Fruit fly (Drosophila melanogaster): Measurements from ENCODE around the gene Gnpat.

Gnpat gene

dm6 chr3R:25490778-25491664 is at the start of gene Gnpat, which contains the start of gene CG5112:
Gnpat (minus strand) TSS chr3R:25490936.
CG5112 (plus strand) TSS chr3R:25491460.
- TF ChIP-seq Snoo (tag; optimal IDR thresholded peaks at IDR 0.05) (peak; percentile 44), CG9948 (tag; optimal IDR thresholded peaks at IDR 0.05) (peak; percentile 24), CG4496 (GFP tag; IDR thresholded peaks at IDR 0.05) (peak; percentile 6; the same call in 1 of the 3 replicates), Pif1B (GFP tag; optimal IDR thresholded peaks at IDR 0.05) (no peak), CG13204 (GFP tag; optimal IDR thresholded peaks at IDR 0.05) (peak; percentile 11), CG15710 (tag; optimal IDR thresholded peaks at IDR 0.05) (peak; percentile 44), CG12605 (GFP tag; IDR thresholded peaks at IDR 0.05) (0 out of 2 replicates have a peak, but pooled peaks have one; percentile 32), CG14655 (GFP tag; optimal IDR thresholded peaks at IDR 0.05) (peak; percentile 19), CG10348 (GFP tag; IDR thresholded peaks at IDR 0.05) (no peak), rn (GFP tag; IDR thresholded peaks at IDR 0.05) (no peak), CG8159 (tag; optimal IDR thresholded peaks at IDR 0.05) (peak; percentile 46), Ets98B (GFP tag; IDR thresholded peaks at IDR 0.05) (peak; percentile 6; the same call in 1 of the 2 replicates), CG17806 (tag; optimal IDR thresholded peaks at IDR 0.05) (peak; percentile 13), EcR (GFP tag; optimal IDR thresholded peaks at IDR 0.05) (peak; percentile 73)

dm6 chr3R:25539132-25539531 is 48.4 kb upstream of the Gnpat start:
- no peak for TF ChIP-seq CG10348 (GFP tag; IDR thresholded peaks at IDR 0.05)
- no peak for TF ChIP-seq Ets98B (GFP tag; IDR thresholded peaks at IDR 0.05)
- no peak for TF ChIP-seq fd96Ca (GFP tag; IDR thresholded peaks at IDR 0.05)
- TF ChIP-seq CG8301 (tag; optimal IDR thresholded peaks at IDR 0.05): no peak
- TF ChIP-seq Pif1A (GFP tag; optimal IDR thresholded peaks at IDR 0.05): no peak
- no peak for TF ChIP-seq EcR (GFP tag; optimal IDR thresholded peaks at IDR 0.05)
- no peak for TF ChIP-seq Pif1B (GFP tag; optimal IDR thresholded peaks at IDR 0.05)
- no peak for TF ChIP-seq CG32121 (GFP tag; IDR thresholded peaks at IDR 0.05)
- no peak for TF ChIP-seq CG12605 (GFP tag; IDR thresholded peaks at IDR 0.05)
- TF ChIP-seq CG4496 (GFP tag; IDR thresholded peaks at IDR 0.05): no peak
- no peak for TF ChIP-seq CG9948 (tag; optimal IDR thresholded peaks at IDR 0.05)
- TF ChIP-seq CG13204 (GFP tag; optimal IDR thresholded peaks at IDR 0.05): no peak
- TF ChIP-seq gl (tag; optimal IDR thresholded peaks at IDR 0.05): no peak
- TF ChIP-seq CG8159 (tag; optimal IDR thresholded peaks at IDR 0.05): no peak

- TF ChIP-seq EcR (GFP tag; optimal IDR thresholded peaks at IDR 0.05) (peak; percentile 93), fd96Ca (GFP tag; IDR thresholded peaks at IDR 0.05) (no peak), D1 (tag; optimal IDR thresholded peaks at IDR 0.05) (no peak), CG14655 (GFP tag; optimal IDR thresholded peaks at IDR 0.05) (peak; percentile 53), CG13204 (GFP tag; optimal IDR thresholded peaks at IDR 0.05) (peak; percentile 46), CG4496 (GFP tag; IDR thresholded peaks at IDR 0.05) (no peak), CG9948 (tag; optimal IDR thresholded peaks at IDR 0.05) (peak; percentile 37), CG8159 (tag; optimal IDR thresholded peaks at IDR 0.05) (peak; percentile 46), Snoo (tag; optimal IDR thresholded peaks at IDR 0.05) (no peak), CG15710 (tag; optimal IDR thresholded peaks at IDR 0.05) (peak; percentile 23), Ets98B (GFP tag; IDR thresholded peaks at IDR 0.05) (peak; percentile 28; the same call in 1 of the 2 replicates)
Measured at dm6 chr3R:25532406-25533225, 41.9 kb upstream of the Gnpat start.

dm6 chr3R:25531905-25532387 is 41.2 kb upstream of the Gnpat start:
- TF ChIP-seq fd96Ca (GFP tag; IDR thresholded peaks at IDR 0.05) (peak; percentile 95), Snoo (tag; optimal IDR thresholded peaks at IDR 0.05) (peak; percentile 27), CG9948 (tag; optimal IDR thresholded peaks at IDR 0.05) (peak; percentile 83), rn (GFP tag; IDR thresholded peaks at IDR 0.05) (peak; percentile 85), CG15710 (tag; optimal IDR thresholded peaks at IDR 0.05) (peak; percentile 65), D1 (tag; optimal IDR thresholded peaks at IDR 0.05) (peak; percentile 62), CG12605 (GFP tag; IDR thresholded peaks at IDR 0.05) (peak; percentile 95), Pif1A (GFP tag; optimal IDR thresholded peaks at IDR 0.05) (peak; percentile 88), CG4496 (GFP tag; IDR thresholded peaks at IDR 0.05) (peak; percentile 94; the same call in 2 of the 3 replicates), CG17806 (tag; optimal IDR thresholded peaks at IDR 0.05) (peak; percentile 84), CG32121 (GFP tag; IDR thresholded peaks at IDR 0.05) (peak; percentile 93), gl (tag; optimal IDR thresholded peaks at IDR 0.05) (peak; percentile 95), Pif1B (GFP tag; optimal IDR thresholded peaks at IDR 0.05) (peak; percentile 78), CG14655 (GFP tag; optimal IDR thresholded peaks at IDR 0.05) (peak; percentile 79), Ets98B (GFP tag; IDR thresholded peaks at IDR 0.05) (peak; percentile 95), CG13204 (GFP tag; optimal IDR thresholded peaks at IDR 0.05) (peak; percentile 97), CG8301 (tag; optimal IDR thresholded peaks at IDR 0.05) (peak; percentile 80), CG10348 (GFP tag; IDR thresholded peaks at IDR 0.05) (no peak), EcR (GFP tag; optimal IDR thresholded peaks at IDR 0.05) (peak; percentile 82), CG8159 (tag; optimal IDR thresholded peaks at IDR 0.05) (peak; percentile 79), CG34367 (tag; optimal IDR thresholded peaks at IDR 0.05) (peak; percentile 75)

- TF ChIP-seq CG8159 (tag; optimal IDR thresholded peaks at IDR 0.05) (no peak), CG13204 (GFP tag; optimal IDR thresholded peaks at IDR 0.05) (peak; percentile 33), Pif1B (GFP tag; optimal IDR thresholded peaks at IDR 0.05) (no peak), CG9948 (tag; optimal IDR thresholded peaks at IDR 0.05) (no peak), D1 (tag; optimal IDR thresholded peaks at IDR 0.05) (peak; percentile 48), CG12605 (GFP tag; IDR thresholded peaks at IDR 0.05) (0 out of 2 replicates have a peak, but pooled peaks have one; percentile 15), gl (tag; optimal IDR thresholded peaks at IDR 0.05) (peak; percentile 30), EcR (GFP tag; optimal IDR thresholded peaks at IDR 0.05) (peak; percentile 36), CG15710 (tag; optimal IDR thresholded peaks at IDR 0.05) (peak; percentile 4), CG14655 (GFP tag; optimal IDR thresholded peaks at IDR 0.05) (no peak)
Measured at dm6 chr3R:25529289-25529688, 38.6 kb upstream of the Gnpat start.
